Worm (Caenorhabditis elegans) whole organism, early embryonic: ENCODE results near the gene hsp-6.

Experiments used
- F13C5.2 ChIP-seq: sonication (generic microtip); optimal IDR thresholded peaks from 2 replicates; lab custom pipeline; 2017; ENCODE audit warnings: mild to moderate bottlenecking, missing genetic modification characterization, inconsistent platforms, missing compliant biosample characterization
- ama-1 ChIP-seq: fragments of 150-350 bp; optimal IDR thresholded peaks from 2 replicates; lab custom pipeline; 2014
- ceh-13 ChIP-seq: fragments of 200-800 bp; sonication (Bioruptor generic); optimal IDR thresholded peaks from 2 replicates; lab custom pipeline; 2018; ENCODE audit warnings: mild to moderate bottlenecking, missing genetic modification characterization, missing compliant biosample characterization
- ceh-36 ChIP-seq: sonication (generic microtip); optimal IDR thresholded peaks from 2 replicates; lab custom pipeline; 2016; ENCODE audit warnings: missing genetic modification characterization, inconsistent platforms, missing compliant biosample characterization
- ets-7 ChIP-seq: sonication (generic microtip); optimal IDR thresholded peaks from 2 replicates; lab custom pipeline; 2016; ENCODE audit warnings: missing genotype, missing genetic modification characterization, missing compliant biosample characterization
- flt-1 ChIP-seq: fragments of 200-800 bp; sonication (Bioruptor generic); IDR thresholded peaks from 2 replicates; pipeline ENCODE4 v1.3.6; 2022; ENCODE audit warnings: missing genetic modification characterization, missing compliant biosample characterization
- hmbx-1 ChIP-seq: sonication (generic microtip); optimal IDR thresholded peaks from 2 replicates; lab custom pipeline; 2016; ENCODE audit warnings: mild to moderate bottlenecking, missing genetic modification characterization, missing compliant biosample characterization
- hmg-4 ChIP-seq: fragments of 200-800 bp; sonication (Bioruptor generic); optimal IDR thresholded peaks from 2 replicates; lab custom pipeline; 2018; ENCODE audit warnings: mild to moderate bottlenecking, missing genetic modification characterization, missing compliant biosample characterization
- scrt-1 ChIP-seq: fragments of 200-800 bp; sonication (Bioruptor generic); IDR thresholded peaks from 2 replicates; pipeline ENCODE4 v1.3.6; 2022; ENCODE audit warnings: missing genetic modification characterization, missing compliant biosample characterization
- sea-1 ChIP-seq: fragments of 200-800 bp; sonication (Bioruptor generic); conservative IDR thresholded peaks from 2 replicates; pipeline ENCODE4 v1.3.6; 2022; ENCODE audit warnings: missing genetic modification characterization, missing compliant biosample characterization
- tbx-11 ChIP-seq: fragments of 200-800 bp; sonication (Bioruptor generic); IDR thresholded peaks from 2 replicates; pipeline ENCODE4 v1.3.6; 2022; ENCODE audit warnings: missing genetic modification characterization, missing compliant biosample characterization
- tbx-37 ChIP-seq: fragments of 200-800 bp; sonication (Bioruptor generic); conservative IDR thresholded peaks from 2 replicates; pipeline ENCODE4 v1.3.6; 2022; ENCODE audit warnings: missing genetic modification reagents, missing genetic modification characterization, missing compliant biosample characterization
- tra-4 ChIP-seq: sonication (generic microtip); optimal IDR thresholded peaks from 2 replicates; lab custom pipeline; 2017; ENCODE audit warnings: missing genetic modification characterization, missing compliant biosample characterization

ce11 chrV:4865364-4865763 is 38.8 kb upstream of the hsp-6 start, which contains the start of gene srd-32:
- no peak for TF ChIP-seq hmbx-1
- TF ChIP-seq flt-1 (GFP tag; lab: Robert Waterston, UW) = no peak
- TF ChIP-seq scrt-1 (GFP tag; lab: Robert Waterston, UW) = no peak
- no peak for TF ChIP-seq ama-1 (lab: Kevin White, UChicago)
- TF ChIP-seq hmg-4 = no peak
- TF ChIP-seq F13C5.2 (tag; lab: Kevin White, UChicago) = no peak
- TF ChIP-seq ets-7 (tag; lab: Kevin White, UChicago) = no peak
- no peak for TF ChIP-seq tra-4 (tag; lab: Kevin White, UChicago)
- no peak for TF ChIP-seq tbx-11 (GFP tag; lab: Robert Waterston, UW)
- TF ChIP-seq tbx-37 (GFP tag; lab: Robert Waterston, UW) = no peak
- no peak for TF ChIP-seq ceh-36 (tag; lab: Kevin White, UChicago)
- no peak for TF ChIP-seq ceh-13
- TF ChIP-seq sea-1 (GFP tag; lab: Robert Waterston, UW) = no peak
